Worm (Caenorhabditis elegans) whole organism, young adult: ENCODE data around the gene glb-15.

Experiments
- B0019.2 ChIP-seq: fragments of 200-800 bp; sonication (Bioruptor generic); conservative IDR thresholded peaks from 2 replicates; pipeline ENCODE4 v1.3.6; 2022; ENCODE audit warnings: missing genetic modification reagents, missing genetic modification characterization, missing compliant biosample characterization
- B0261.1 ChIP-seq: sonication (generic microtip); optimal IDR thresholded peaks from 2 replicates; lab custom pipeline; 2016; ENCODE audit warnings: mild to moderate bottlenecking, missing genetic modification characterization, moderate library complexity, missing compliant biosample characterization
- B0336.3 ChIP-seq: fragments of 200-800 bp; sonication (Bioruptor generic); IDR thresholded peaks from 2 replicates; pipeline ENCODE4 v1.3.6; 2022; ENCODE audit warnings: missing genetic modification characterization, missing compliant biosample characterization
- C06A6.2 ChIP-seq: fragments of 200-800 bp; sonication (Bioruptor generic); conservative IDR thresholded peaks from 2 replicates; pipeline ENCODE4 v1.3.6; 2022; ENCODE audit warnings: missing genetic modification characterization, missing compliant biosample characterization
- C17E4.6 ChIP-seq: fragments of 200-800 bp; sonication (Bioruptor generic); IDR thresholded peaks from 2 replicates; pipeline ENCODE4 v1.3.6; 2022; ENCODE audit warnings: missing genetic modification reagents, missing genetic modification characterization, missing compliant biosample characterization
- D2030.7 ChIP-seq: fragments of 200-800 bp; sonication (Bioruptor generic); IDR thresholded peaks from 2 replicates; pipeline ENCODE4 v1.3.6; 2022; ENCODE audit warnings: missing genetic modification reagents, missing genetic modification characterization, missing compliant biosample characterization
- F22D6.2 ChIP-seq: sonication (generic microtip); optimal IDR thresholded peaks from 2 replicates; lab custom pipeline; 2016; ENCODE audit warnings: mild to moderate bottlenecking, missing genetic modification characterization, missing compliant biosample characterization
- F23B12.7 ChIP-seq: sonication (generic microtip); optimal IDR thresholded peaks from 2 replicates; lab custom pipeline; 2017; ENCODE audit warnings: missing genetic modification characterization, mild to moderate bottlenecking, missing compliant biosample characterization, antibody characterized with exemption, moderate library complexity; ENCODE audit not compliant: insufficient read depth
- F39B2.1 ChIP-seq: fragments of 200-800 bp; sonication (Bioruptor generic); IDR thresholded peaks from 2 replicates; pipeline ENCODE4 v1.3.6; 2022; ENCODE audit warnings: missing genetic modification reagents, missing genetic modification characterization, missing compliant biosample characterization
- K12H6.12 ChIP-seq: fragments of 200-800 bp; sonication (Bioruptor generic); optimal IDR thresholded peaks from 2 replicates; lab custom pipeline; 2018; ENCODE audit warnings: mild to moderate bottlenecking, missing genetic modification characterization, missing compliant biosample characterization
- T07F8.4 ChIP-seq: sonication (generic microtip); optimal IDR thresholded peaks from 2 replicates; lab custom pipeline; 2016; ENCODE audit warnings: mild to moderate bottlenecking, missing genetic modification characterization, moderate library complexity, missing compliant biosample characterization
- Y53G8AR.9 ChIP-seq: fragments of 200-800 bp; sonication (Bioruptor generic); conservative IDR thresholded peaks from 2 replicates; pipeline ENCODE4 v1.3.6; 2022; ENCODE audit warnings: missing genetic modification reagents, missing genetic modification characterization, missing compliant biosample characterization
- Y56A3A.18 ChIP-seq: fragments of 200-800 bp; sonication (Bioruptor generic); IDR thresholded peaks from 2 replicates; pipeline ENCODE4 v1.3.6; 2022; ENCODE audit warnings: missing genetic modification reagents, missing genetic modification characterization, missing compliant biosample characterization
- athp-1 ChIP-seq: sonication (generic microtip); optimal IDR thresholded peaks from 2 replicates; lab custom pipeline; 2017; ENCODE audit warnings: mild to moderate bottlenecking, missing genetic modification characterization, missing compliant biosample characterization
- attf-5 ChIP-seq: fragments of 200-800 bp; sonication (Bioruptor generic); optimal IDR thresholded peaks from 2 replicates; lab custom pipeline; 2018; ENCODE audit warnings: mild to moderate bottlenecking, missing genetic modification characterization, missing compliant biosample characterization
- bed-1 ChIP-seq: fragments of 200-800 bp; sonication (Bioruptor generic); IDR thresholded peaks from 2 replicates; pipeline ENCODE4 v1.3.6; 2022; ENCODE audit warnings: missing genetic modification reagents, missing genetic modification characterization, missing compliant biosample characterization
- cebp-2 ChIP-seq: fragments of 200-800 bp; sonication (Bioruptor generic); IDR thresholded peaks from 2 replicates; pipeline ENCODE4 v1.3.6; 2022; ENCODE audit warnings: missing genetic modification characterization, missing compliant biosample characterization
- ceh-100 ChIP-seq: fragments of 200-800 bp; sonication (Bioruptor generic); IDR thresholded peaks from 2 replicates; pipeline ENCODE4 v1.3.6; 2022; ENCODE audit warnings: missing genetic modification reagents, missing genetic modification characterization, missing compliant biosample characterization
- ceh-27 ChIP-seq: fragments of 200-800 bp; sonication (Bioruptor generic); optimal IDR thresholded peaks from 2 replicates; lab custom pipeline; 2018; ENCODE audit warnings: mild to moderate bottlenecking, missing genetic modification characterization, moderate library complexity, missing compliant biosample characterization
- ceh-91 ChIP-seq: fragments of 200-800 bp; sonication (Bioruptor generic); IDR thresholded peaks from 2 replicates; pipeline ENCODE4 v1.3.6; 2022; ENCODE audit warnings: missing genetic modification reagents, missing genetic modification characterization, missing compliant biosample characterization
- chd-7 ChIP-seq: sonication (generic microtip); optimal IDR thresholded peaks from 2 replicates; lab custom pipeline; 2016; ENCODE audit warnings: mild to moderate bottlenecking, missing genetic modification characterization, moderate library complexity, missing compliant biosample characterization
- dox-1 ChIP-seq: fragments of 200-800 bp; sonication (Bioruptor generic); IDR thresholded peaks from 2 replicates; pipeline ENCODE4 v1.3.6; 2022; ENCODE audit warnings: missing genetic modification reagents, missing genetic modification characterization, missing compliant biosample characterization
- egl-18 ChIP-seq: fragments of 200-800 bp; sonication (Bioruptor generic); IDR thresholded peaks from 2 replicates; pipeline ENCODE4 v1.3.6; 2022; ENCODE audit warnings: missing genetic modification reagents, missing genetic modification characterization, missing compliant biosample characterization
- egrh-3 ChIP-seq: fragments of 200-800 bp; sonication (Bioruptor generic); IDR thresholded peaks from 2 replicates; pipeline ENCODE4 v1.3.6; 2022; ENCODE audit warnings: missing genetic modification reagents, missing genetic modification characterization, missing compliant biosample characterization
- hlh-12 ChIP-seq: sonication (generic microtip); optimal IDR thresholded peaks from 2 replicates; lab custom pipeline; 2016; ENCODE audit warnings: missing genetic modification characterization, missing compliant biosample characterization
- hmg-1.2 ChIP-seq: fragments of 200-800 bp; sonication (Bioruptor generic); IDR thresholded peaks from 2 replicates; pipeline ENCODE4 v1.3.6; 2022; ENCODE audit warnings: missing genetic modification reagents, missing genetic modification characterization, missing compliant biosample characterization
- hsf-1 ChIP-seq: fragments of 200-800 bp; sonication (Bioruptor generic); IDR thresholded peaks from 2 replicates; pipeline ENCODE4 v1.3.6; 2022; ENCODE audit warnings: missing genetic modification reagents, missing genetic modification characterization, missing compliant biosample characterization
- lin-40 ChIP-seq: sonication (generic microtip); optimal IDR thresholded peaks from 2 replicates; lab custom pipeline; 2016; ENCODE audit warnings: missing genetic modification characterization, mild to moderate bottlenecking, missing compliant biosample characterization, missing genotype, missing genetic modification reagents
- lsl-1 ChIP-seq: fragments of 200-800 bp; sonication (Bioruptor generic); optimal IDR thresholded peaks from 2 replicates; lab custom pipeline; 2018; ENCODE audit warnings: mild to moderate bottlenecking, missing genetic modification characterization, moderate library complexity, missing compliant biosample characterization
- madf-10 ChIP-seq: sonication (generic microtip); optimal IDR thresholded peaks from 2 replicates; lab custom pipeline; 2016; ENCODE audit warnings: mild to moderate bottlenecking, missing genetic modification characterization, missing compliant biosample characterization
- madf-6 ChIP-seq: fragments of 200-800 bp; sonication (Bioruptor generic); IDR thresholded peaks from 2 replicates; pipeline ENCODE4 v1.3.6; 2022; ENCODE audit warnings: missing genetic modification reagents, missing genetic modification characterization, missing compliant biosample characterization
- mel-28 ChIP-seq: sonication (generic microtip); optimal IDR thresholded peaks from 2 replicates; lab custom pipeline; 2016; ENCODE audit warnings: borderline replicate concordance, mild to moderate bottlenecking, missing genetic modification characterization, missing compliant biosample characterization
- mes-4 ChIP-seq: sonication (generic microtip); optimal IDR thresholded peaks from 2 replicates; lab custom pipeline; 2016; ENCODE audit warnings: missing genotype, missing genetic modification characterization, missing compliant biosample characterization
- nfya-2 ChIP-seq: fragments of 200-800 bp; sonication (Bioruptor generic); IDR thresholded peaks from 2 replicates; pipeline ENCODE4 v1.3.6; 2022; ENCODE audit warnings: missing genetic modification reagents, missing genetic modification characterization, missing compliant biosample characterization
- nfyb-1 ChIP-seq: fragments of 200-800 bp; sonication (Bioruptor generic); IDR thresholded peaks from 2 replicates; pipeline ENCODE4 v1.3.6; 2022; ENCODE audit warnings: missing genetic modification reagents, missing genetic modification characterization, missing compliant biosample characterization
- nhr-120 ChIP-seq: fragments of 200-800 bp; sonication (Bioruptor generic); IDR thresholded peaks from 2 replicates; pipeline ENCODE4 v1.3.6; 2022; ENCODE audit warnings: missing genetic modification characterization, missing compliant biosample characterization
- nhr-179 ChIP-seq: sonication (generic microtip); optimal IDR thresholded peaks from 2 replicates; lab custom pipeline; 2016; ENCODE audit warnings: mild to moderate bottlenecking, missing genetic modification characterization, missing compliant biosample characterization
- rcor-1 ChIP-seq: fragments of 200-800 bp; sonication (Bioruptor generic); IDR thresholded peaks from 2 replicates; pipeline ENCODE4 v1.3.6; 2022; ENCODE audit warnings: missing genetic modification reagents, missing genetic modification characterization, missing compliant biosample characterization
- rec-8 ChIP-seq, 2 experiments: sonication (generic microtip); optimal IDR thresholded peaks; 2 replicates each; lab custom pipeline; 2016; ENCODE audit warnings: mild to moderate bottlenecking in 2 of 2, missing genetic modification characterization in 2 of 2, missing genetic modification reagents in 2 of 2, missing genotype in 2 of 2, missing biosample characterization in 1 of 2, missing compliant biosample characterization in 1 of 2, moderate library complexity in 1 of 2
- sea-2 ChIP-seq: fragments of 200-800 bp; sonication (Bioruptor generic); IDR thresholded peaks from 2 replicates; pipeline ENCODE4 v1.3.6; 2022; ENCODE audit warnings: missing genetic modification characterization, missing compliant biosample characterization
- snpc-1.3 ChIP-seq: sonication (generic microtip); optimal IDR thresholded peaks from 2 replicates; lab custom pipeline; 2017; ENCODE audit warnings: missing genetic modification characterization, mild to moderate bottlenecking, missing compliant biosample characterization, antibody characterized with exemption, moderate library complexity, missing genotype, missing genetic modification reagents; ENCODE audit not compliant: insufficient read depth
- snpc-3.4 ChIP-seq: sonication (generic microtip); optimal IDR thresholded peaks from 2 replicates; lab custom pipeline; 2017; ENCODE audit warnings: missing genetic modification characterization, mild to moderate bottlenecking, missing compliant biosample characterization, antibody characterized with exemption, moderate library complexity, missing genotype, missing genetic modification reagents
- snpc-4 ChIP-seq, 5 experiments: fragments of 150-350 bp in 1 of 5; sonication (generic microtip) in 4 of 5; optimal IDR thresholded peaks; 2 replicates each; lab custom pipeline; 2014 to 2018; ENCODE audit warnings: missing genetic modification characterization in 5 of 5, missing biosample characterization in 3 of 5, antibody characterized with exemption in 2 of 5, mild to moderate bottlenecking in 2 of 5, missing compliant biosample characterization in 2 of 5, missing genotype in 2 of 5, moderate library complexity in 2 of 5, missing genetic modification reagents in 1 of 5
- tlf-1 ChIP-seq: fragments of 200-800 bp; sonication (Bioruptor generic); optimal IDR thresholded peaks from 2 replicates; lab custom pipeline; 2018; ENCODE audit warnings: mild to moderate bottlenecking, missing genetic modification characterization, missing compliant biosample characterization
- unc-130 ChIP-seq: sonication (generic microtip); optimal IDR thresholded peaks from 2 replicates; lab custom pipeline; 2016; ENCODE audit warnings: missing genetic modification reagents, missing genetic modification characterization, missing compliant biosample characterization
- zim-3 ChIP-seq: sonication (generic microtip); optimal IDR thresholded peaks from 2 replicates; lab custom pipeline; 2017; ENCODE audit warnings: mild to moderate bottlenecking, missing genetic modification characterization, moderate library complexity, missing compliant biosample characterization
- ztf-25 ChIP-seq: fragments of 200-800 bp; sonication (Bioruptor generic); IDR thresholded peaks from 2 replicates; pipeline ENCODE4 v1.3.6; 2022; ENCODE audit warnings: missing genetic modification reagents, missing genetic modification characterization, missing compliant biosample characterization

Gene glb-15

DNA sequence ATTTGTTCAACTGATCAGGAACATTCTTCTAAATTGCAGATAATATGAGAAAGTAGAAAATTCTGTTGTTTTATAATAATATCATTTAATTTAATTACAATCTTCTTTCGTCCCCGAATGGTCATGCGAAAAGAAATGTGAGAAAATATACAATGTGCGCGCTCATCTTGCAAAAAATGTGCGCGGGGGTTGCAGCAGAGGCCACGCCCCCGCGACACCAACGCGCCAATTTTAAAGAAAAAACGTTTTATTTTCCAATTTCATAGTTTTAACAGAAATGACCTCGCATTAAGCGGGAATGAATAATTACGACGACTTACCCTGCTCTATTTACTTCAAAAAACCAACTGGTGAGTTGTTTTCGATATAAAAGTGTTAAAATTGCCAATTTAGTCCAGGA, 7.6 kb downstream of the glb-15 start, which contains the start of gene sas-5 (continued):
- TF ChIP-seq F39B2.1 (GFP tag; lab: Robert Waterston, UW) (no peak), D2030.7 (GFP tag; lab: Robert Waterston, UW) (peak; percentile 75), F22D6.2 (no peak), madf-10 (tag; lab: Kevin White, UChicago) (peak; percentile 54), egrh-3 (GFP tag; lab: Robert Waterston, UW) (peak; percentile 27; the same call in 1 of the 2 replicates), ceh-100 (GFP tag; lab: Robert Waterston, UW) (peak; percentile 82), hsf-1 (peak; percentile 43; the same call in 1 of the 2 replicates), F23B12.7 (tag; lab: Kevin White, UChicago) (peak; percentile 78), B0336.3 (GFP tag; lab: Robert Waterston, UW) (peak; percentile 82), hlh-12 (tag; lab: Kevin White, UChicago) (no peak), B0261.1 (no peak), nfyb-1 (GFP tag; lab: Robert Waterston, UW) (0 out of 2 replicates have a peak, but pooled peaks have one; percentile 31), nhr-120 (no peak), egl-18 (GFP tag; lab: Robert Waterston, UW) (no peak), dox-1 (GFP tag; lab: Robert Waterston, UW) (peak; percentile 87), K12H6.12 (tag; lab: Kevin White, UChicago) (peak; percentile 18), ceh-91 (peak; percentile 67), hmg-1.2 (peak; percentile 58), bed-1 (no peak), mel-28 (no peak), T07F8.4 (peak; percentile 18), unc-130 (GFP tag; lab: Kevin White, UChicago) (peak; percentile 60), snpc-3.4 (tag; lab: Kevin White, UChicago) (peak; percentile 88), rec-8 (tag; optimal IDR thresholded peaks at IDR 0.05; lab: Kevin White, UChicago) (peak in 1 of 2 experiments; percentile 50), madf-6 (peak; percentile 93), zim-3 (no peak), sea-2 (GFP tag; lab: Robert Waterston, UW) (no peak), chd-7 (no peak), tlf-1 (GFP tag; lab: Kevin White, UChicago) (peak; percentile 70), B0019.2 (peak; percentile 37; the same call in 1 of the 2 replicates), nhr-179 (no peak), Y56A3A.18 (GFP tag; lab: Robert Waterston, UW) (peak; percentile 71; the same call in 1 of the 2 replicates), rcor-1 (GFP tag; lab: Robert Waterston, UW) (peak; percentile 77), snpc-1.3 (tag; lab: Kevin White, UChicago) (no peak), Y53G8AR.9 (GFP tag; lab: Robert Waterston, UW) (peak; percentile 57; the same call in 1 of the 2 replicates), nfya-2 (GFP tag; lab: Robert Waterston, UW) (no peak), C17E4.6 (0 out of 2 replicates have a peak, but pooled peaks have one; percentile 22), ztf-25 (GFP tag; lab: Robert Waterston, UW) (0 out of 2 replicates have a peak, but pooled peaks have one; percentile 37), cebp-2 (GFP tag; lab: Robert Waterston, UW) (no peak), ceh-27 (GFP tag; lab: Kevin White, UChicago) (peak; percentile 57), mes-4 (tag; lab: Kevin White, UChicago) (no peak), C06A6.2 (GFP tag; lab: Robert Waterston, UW) (0 out of 2 replicates have a peak, but pooled peaks have one; percentile 51), lsl-1 (peak; percentile 67), lin-40 (peak; percentile 51), attf-5 (GFP tag; lab: Kevin White, UChicago) (peak; percentile 54), snpc-4 (GFP tag; optimal IDR thresholded peaks at IDR 0.05; lab: Kevin White, UChicago) (no peak), snpc-4 (tag; optimal IDR thresholded peaks at IDR 0.05; lab: Kevin White, UChicago) (peak in 3 of 4 experiments; percentile 70 to 77 (median 76)), athp-1 (peak; percentile 58)
